Worm (Caenorhabditis elegans) whole organism, L3 larva: ENCODE data around the gene T28C6.5.

ENCODE experiments used
- ceh-16 ChIP-seq: sonication (generic microtip); optimal IDR thresholded peaks from 2 replicates; lab custom pipeline; 2017; ENCODE audit warnings: missing biosample characterization, missing genetic modification characterization
- mml-1 ChIP-seq: fragments of 150-350 bp; sonication (generic microtip); optimal IDR thresholded peaks from 3 replicates; lab custom pipeline; 2014; ENCODE audit warnings: missing biosample characterization, missing genetic modification characterization
- nhr-25 ChIP-seq: sonication (generic microtip); optimal IDR thresholded peaks from 2 replicates; lab custom pipeline; 2017; ENCODE audit warnings: missing biosample characterization, missing genetic modification characterization
- nhr-76 ChIP-seq: fragments of 150-350 bp; sonication (generic microtip); optimal IDR thresholded peaks from 5 replicates; lab custom pipeline; 2014; ENCODE audit warnings: missing biosample characterization, missing genetic modification characterization
- nhr-77 ChIP-seq: fragments of 150-350 bp; optimal IDR thresholded peaks from 2 replicates; lab custom pipeline; 2014; ENCODE audit warnings: missing biosample characterization, missing genetic modification characterization
- skn-1 ChIP-seq: fragments of 150-350 bp; optimal IDR thresholded peaks from 2 replicates; lab custom pipeline; 2014; ENCODE audit warnings: missing biosample characterization, missing genetic modification characterization
- tbx-2 ChIP-seq: sonication (generic microtip); optimal IDR thresholded peaks from 2 replicates; lab custom pipeline; 2016; ENCODE audit warnings: mild to moderate bottlenecking, missing genetic modification characterization, missing compliant biosample characterization
- unc-39 ChIP-seq: sonication (generic microtip); optimal IDR thresholded peaks from 4 replicates; lab custom pipeline; 2017; ENCODE audit warnings: missing biosample characterization, missing genetic modification characterization
- zag-1 ChIP-seq: fragments of 150-350 bp; optimal IDR thresholded peaks from 2 replicates; lab custom pipeline; 2014; ENCODE audit warnings: missing biosample characterization, missing genetic modification characterization
- ztf-4 ChIP-seq: fragments of 150-350 bp; optimal IDR thresholded peaks from 2 replicates; lab custom pipeline; 2014; ENCODE audit warnings: missing biosample characterization, missing genetic modification characterization

DNA sequence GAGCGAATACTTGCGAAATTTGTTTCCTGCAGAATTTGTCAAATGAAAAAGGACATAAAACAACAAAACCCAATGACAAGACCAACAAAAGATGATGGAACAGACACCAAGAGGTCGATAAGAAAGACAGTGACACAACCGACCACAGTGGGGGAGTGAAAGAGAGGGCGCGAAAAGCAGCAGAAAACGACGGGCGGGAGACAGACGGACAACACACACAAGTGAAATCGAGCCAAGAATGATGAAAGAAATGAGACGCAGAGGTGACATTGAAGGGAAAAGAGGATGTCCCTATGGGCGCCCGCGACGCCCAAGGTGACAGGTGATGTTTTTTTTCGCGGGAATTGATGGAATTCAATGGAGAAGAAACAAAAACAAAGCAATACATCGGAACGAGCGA lies 44.8 kb downstream of the T28C6.5 start:
- no peak for TF ChIP-seq nhr-77 (tag; lab: Kevin White, UChicago)
- peak; percentile 95 for TF ChIP-seq nhr-25
- no peak for TF ChIP-seq ceh-16
- TF ChIP-seq ztf-4 (tag; lab: Kevin White, UChicago): no peak
- TF ChIP-seq zag-1 (tag; lab: Kevin White, UChicago): no peak
- no peak for TF ChIP-seq unc-39 (tag; lab: Kevin White, UChicago)
- no peak for TF ChIP-seq mml-1
- no peak for TF ChIP-seq tbx-2
- no peak for TF ChIP-seq nhr-76 (tag; lab: Kevin White, UChicago)
- TF ChIP-seq skn-1 (tag; lab: Kevin White, UChicago): no peak
